Worm (Caenorhabditis elegans): ENCODE data around the gene ocr-1.

ce11 chrV:10784011-10784410 is 19.8 kb downstream of the ocr-1 start, which contains the start of gene D1054.8:
- TF ChIP-seq snpc-4 (tag; optimal IDR thresholded peaks at IDR 0.05) (no peak), zfp-3 (GFP tag; conservative IDR thresholded peaks at IDR 0.05) (no peak), nhr-25 (tag; optimal IDR thresholded peaks at IDR 0.05; ENCODE audit: borderline replicate concordance, insufficient read depth) (no peak), ceh-82 (tag; optimal IDR thresholded peaks at IDR 0.05) (no peak), fos-1 (tag; optimal IDR thresholded peaks at IDR 0.05) (no peak), skn-1 (tag; optimal IDR thresholded peaks at IDR 0.05) (no peak), T26A8.4 (GFP tag; IDR thresholded peaks at IDR 0.05) (no peak), unc-62 (GFP tag; optimal IDR thresholded peaks at IDR 0.05 in 1 of 2) (no peak), unc-62 (tag; optimal IDR thresholded peaks at IDR 0.05) (no peak), ztf-11 (tag; optimal IDR thresholded peaks at IDR 0.05) (no peak), aha-1 (tag) (no peak), nhr-11 (tag; optimal IDR thresholded peaks at IDR 0.05) (no peak)
